Fruit fly (Drosophila melanogaster): ENCODE measurements around the gene Ugt37B1.

DNA sequence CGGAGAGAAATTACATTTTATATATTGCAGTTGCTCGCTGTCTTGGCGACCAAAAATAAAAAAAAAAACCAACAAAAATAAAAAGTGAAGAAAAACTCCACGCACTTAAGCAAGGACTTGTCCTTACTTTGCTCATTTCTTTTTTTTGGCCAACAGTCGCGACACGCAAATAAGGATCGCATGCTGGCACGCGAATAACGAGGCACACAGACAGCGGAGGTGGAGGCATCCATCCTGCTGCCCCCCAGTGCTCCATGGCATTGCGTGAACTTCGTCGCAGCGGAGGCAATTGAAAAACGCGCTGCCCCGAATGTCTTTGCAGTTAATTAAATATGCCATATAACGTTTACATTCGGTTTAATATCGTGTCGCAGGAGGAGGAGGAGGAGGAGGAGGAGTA lies 25.3 kb upstream of the Ugt37B1 start:
- TF ChIP-seq Sox102F (GFP tag; optimal IDR thresholded peaks at IDR 0.05), result no peak
- no peak for TF ChIP-seq CG8119 (GFP tag; IDR thresholded peaks at IDR 0.05)
- TF ChIP-seq CG6163 (GFP tag; IDR thresholded peaks at IDR 0.05), result no peak
- no peak for TF ChIP-seq acj6 (GFP tag; optimal IDR thresholded peaks at IDR 0.05)
